Worm (Caenorhabditis elegans) whole organism, midembryonic: ENCODE measurements around the gene srsx-12.

Source experiments
- flt-1 ChIP-seq: fragments of 200-800 bp; sonication (Bioruptor generic); IDR thresholded peaks from 2 replicates; pipeline ENCODE4 v1.3.6; 2022; ENCODE audit warnings: missing genetic modification characterization, missing compliant biosample characterization
- klf-2 ChIP-seq: fragments of 200-800 bp; sonication (Bioruptor generic); conservative IDR thresholded peaks from 2 replicates; pipeline ENCODE4 v1.3.6; 2022; ENCODE audit warnings: missing genetic modification reagents, missing genetic modification characterization, missing compliant biosample characterization

- TF ChIP-seq klf-2 (no peak), flt-1 (GFP tag; lab: Robert Waterston, UW) (no peak)
Measured at ce11 chrV:4977539-4977938, 3.2 kb downstream of the srsx-12 start.
